Worm (Caenorhabditis elegans): ENCODE results near the gene srb-16.

- TF ChIP-seq sea-1 (GFP tag; conservative IDR thresholded peaks at IDR 0.05) (no peak), B0310.2 (tag; optimal IDR thresholded peaks at IDR 0.05) (no peak), hmg-4 (GFP tag; optimal IDR thresholded peaks at IDR 0.05) (no peak), ama-1 (optimal IDR thresholded peaks at IDR 0.05) (no peak), F13C5.2 (tag; optimal IDR thresholded peaks at IDR 0.05) (no peak), tbx-11 (GFP tag; IDR thresholded peaks at IDR 0.05) (no peak), hmbx-1 (tag; optimal IDR thresholded peaks at IDR 0.05) (no peak), ceh-36 (tag; optimal IDR thresholded peaks at IDR 0.05) (no peak), hnd-1 (tag; optimal IDR thresholded peaks at IDR 0.05) (no peak), aly-1 (tag; optimal IDR thresholded peaks at IDR 0.05) (no peak), ets-7 (tag; optimal IDR thresholded peaks at IDR 0.05) (no peak), scrt-1 (GFP tag; IDR thresholded peaks at IDR 0.05) (no peak), flt-1 (GFP tag; IDR thresholded peaks at IDR 0.05) (no peak)
These were observed 3.8 kb upstream of the srb-16 start, which contains the start of gene srb-12 for ce11 chrII:5154540-5154939.
